Worm (Caenorhabditis elegans) whole organism, mixed stage, embryonic: ENCODE data around the gene srt-52.

Experiments
- M03D4.4 ChIP-seq: sonication (generic microtip); optimal IDR thresholded peaks from 2 replicates; lab custom pipeline; 2017; ENCODE audit warnings: mild to moderate bottlenecking, missing genetic modification characterization, missing compliant biosample characterization
- bed-3 ChIP-seq: fragments of 200-800 bp; sonication (Bioruptor generic); optimal IDR thresholded peaks from 3 replicates; lab custom pipeline; 2018; ENCODE audit warnings: mild to moderate bottlenecking, missing genetic modification characterization, moderate library complexity, missing compliant biosample characterization
- blmp-1 ChIP-seq: fragments of 150-350 bp; optimal IDR thresholded peaks from 2 replicates; lab custom pipeline; 2014; ENCODE audit warnings: missing biosample characterization, missing genetic modification characterization
- ceh-39 ChIP-seq: fragments of 150-350 bp; optimal IDR thresholded peaks from 2 replicates; lab custom pipeline; 2014; ENCODE audit warnings: missing biosample characterization, missing genetic modification characterization
- ceh-43 ChIP-seq: fragments of 200-800 bp; sonication (Bioruptor generic); optimal IDR thresholded peaks from 2 replicates; lab custom pipeline; 2018; ENCODE audit warnings: mild to moderate bottlenecking, missing genetic modification characterization, moderate library complexity, missing compliant biosample characterization
- ceh-83 ChIP-seq: fragments of 200-800 bp; sonication (Bioruptor generic); optimal IDR thresholded peaks from 2 replicates; lab custom pipeline; 2018; ENCODE audit warnings: mild to moderate bottlenecking, missing genetic modification characterization, missing compliant biosample characterization
- ces-1 ChIP-seq: fragments of 150-350 bp; optimal IDR thresholded peaks from 2 replicates; lab custom pipeline; 2014; ENCODE audit warnings: missing biosample characterization, missing genetic modification reagents, missing genetic modification characterization
- cnd-1 ChIP-seq: fragments of 200-800 bp; sonication (Bioruptor generic); optimal IDR thresholded peaks from 2 replicates; lab custom pipeline; 2018; ENCODE audit warnings: mild to moderate bottlenecking, missing genetic modification characterization, missing compliant biosample characterization
- drap-1 ChIP-seq: fragments of 200-800 bp; sonication (Bioruptor generic); optimal IDR thresholded peaks from 3 replicates; lab custom pipeline; 2018; ENCODE audit warnings: mild to moderate bottlenecking, missing genetic modification characterization, missing compliant biosample characterization
- elt-1 ChIP-seq: sonication (generic microtip); optimal IDR thresholded peaks from 2 replicates; lab custom pipeline; 2017; ENCODE audit warnings: missing genetic modification characterization, mild to moderate bottlenecking, missing compliant biosample characterization, antibody characterized with exemption, moderate library complexity, borderline replicate concordance; ENCODE audit not compliant: insufficient read depth
- elt-3 ChIP-seq: fragments of 150-350 bp; optimal IDR thresholded peaks from 2 replicates; lab custom pipeline; 2014; ENCODE audit warnings: missing biosample characterization, missing genetic modification characterization
- flh-1 ChIP-seq: fragments of 200-800 bp; sonication (Bioruptor generic); optimal IDR thresholded peaks from 2 replicates; lab custom pipeline; 2018; ENCODE audit warnings: mild to moderate bottlenecking, missing genetic modification characterization, moderate library complexity, missing compliant biosample characterization
- ham-2 ChIP-seq: fragments of 200-800 bp; sonication (Bioruptor generic); optimal IDR thresholded peaks from 2 replicates; lab custom pipeline; 2018; ENCODE audit warnings: mild to moderate bottlenecking, missing genetic modification characterization, missing compliant biosample characterization
- hlh-1 ChIP-seq: fragments of 150-350 bp; optimal IDR thresholded peaks from 2 replicates; lab custom pipeline; 2014; ENCODE audit warnings: missing biosample characterization, missing genetic modification reagents, missing genetic modification characterization
- lin-13 ChIP-seq: fragments of 150-350 bp; optimal IDR thresholded peaks from 2 replicates; lab custom pipeline; 2014; ENCODE audit warnings: missing biosample characterization, missing genetic modification characterization
- lin-32 ChIP-seq: fragments of 200-800 bp; sonication (Bioruptor generic); optimal IDR thresholded peaks from 2 replicates; lab custom pipeline; 2018; ENCODE audit warnings: mild to moderate bottlenecking, missing genetic modification characterization, missing compliant biosample characterization
- lsy-2 ChIP-seq: fragments of 150-350 bp; optimal IDR thresholded peaks from 2 replicates; lab custom pipeline; 2014; ENCODE audit warnings: missing biosample characterization, missing genetic modification characterization
- mab-5 ChIP-seq: fragments of 150-350 bp; optimal IDR thresholded peaks from 2 replicates; lab custom pipeline; 2014; ENCODE audit warnings: missing biosample characterization, missing genetic modification characterization
- mep-1 ChIP-seq: fragments of 150-350 bp; optimal IDR thresholded peaks from 2 replicates; lab custom pipeline; 2017; ENCODE audit warnings: missing biosample characterization, missing genetic modification reagents, missing genetic modification characterization, inconsistent platforms
- mls-2 ChIP-seq: sonication (generic microtip); optimal IDR thresholded peaks from 2 replicates; lab custom pipeline; 2016; ENCODE audit warnings: mild to moderate bottlenecking, missing genetic modification characterization, moderate library complexity, missing compliant biosample characterization
- nhr-12 ChIP-seq: fragments of 150-350 bp; optimal IDR thresholded peaks from 2 replicates; lab custom pipeline; 2014; ENCODE audit warnings: missing biosample characterization, missing genetic modification characterization
- nhr-2 ChIP-seq: fragments of 150-350 bp; optimal IDR thresholded peaks from 2 replicates; lab custom pipeline; 2014; ENCODE audit warnings: missing biosample characterization, missing genetic modification characterization
- nhr-237 ChIP-seq: fragments of 150-350 bp; optimal IDR thresholded peaks from 2 replicates; lab custom pipeline; 2014; ENCODE audit warnings: missing biosample characterization, missing genetic modification characterization
- nhr-28 ChIP-seq: fragments of 150-350 bp; optimal IDR thresholded peaks from 2 replicates; lab custom pipeline; 2014; ENCODE audit warnings: missing biosample characterization, missing genetic modification characterization
- nhr-76 ChIP-seq: sonication (generic microtip); optimal IDR thresholded peaks from 2 replicates; lab custom pipeline; 2017; ENCODE audit warnings: missing biosample characterization, missing genetic modification characterization
- pha-4 ChIP-seq: fragments of 150-350 bp; optimal IDR thresholded peaks from 2 replicates; lab custom pipeline; 2018; ENCODE audit warnings: missing biosample characterization, missing genetic modification reagents, missing genetic modification characterization
- sem-2 ChIP-seq: fragments of 200-800 bp; sonication (Bioruptor generic); optimal IDR thresholded peaks from 2 replicates; lab custom pipeline; 2018; ENCODE audit warnings: mild to moderate bottlenecking, missing genetic modification characterization, missing compliant biosample characterization
- snpc-4 ChIP-seq: fragments of 150-350 bp; optimal IDR thresholded peaks from 2 replicates; lab custom pipeline; 2014; ENCODE audit warnings: missing biosample characterization, missing genetic modification characterization
- sptf-1 ChIP-seq: sonication (generic microtip); optimal IDR thresholded peaks from 2 replicates; lab custom pipeline; 2017; ENCODE audit warnings: mild to moderate bottlenecking, missing genetic modification characterization, moderate library complexity, missing compliant biosample characterization
- tbx-8 ChIP-seq: fragments of 200-800 bp; sonication (Bioruptor generic); optimal IDR thresholded peaks from 2 replicates; lab custom pipeline; 2018; ENCODE audit warnings: mild to moderate bottlenecking, missing genetic modification characterization, moderate library complexity, missing compliant biosample characterization
- unc-120 ChIP-seq: sonication (generic microtip); optimal IDR thresholded peaks from 2 replicates; lab custom pipeline; 2017; ENCODE audit warnings: missing genetic modification characterization, missing compliant biosample characterization; ENCODE audit not compliant: poor library complexity, severe bottlenecking
- unc-39 ChIP-seq: fragments of 150-350 bp; optimal IDR thresholded peaks from 2 replicates; lab custom pipeline; 2014; ENCODE audit warnings: missing biosample characterization, missing genetic modification characterization
- unc-62 ChIP-seq: fragments of 150-350 bp; optimal IDR thresholded peaks from 2 replicates; lab custom pipeline; 2014; ENCODE audit warnings: missing biosample characterization, missing genetic modification reagents, missing genetic modification characterization
- zip-8 ChIP-seq: fragments of 150-350 bp; optimal IDR thresholded peaks from 2 replicates; lab custom pipeline; 2014; ENCODE audit warnings: missing biosample characterization, missing genetic modification characterization
- ztf-11 ChIP-seq: fragments of 150-350 bp; optimal IDR thresholded peaks from 2 replicates; lab custom pipeline; 2014; ENCODE audit warnings: missing biosample characterization, missing genetic modification characterization

Gene srt-52

DNA sequence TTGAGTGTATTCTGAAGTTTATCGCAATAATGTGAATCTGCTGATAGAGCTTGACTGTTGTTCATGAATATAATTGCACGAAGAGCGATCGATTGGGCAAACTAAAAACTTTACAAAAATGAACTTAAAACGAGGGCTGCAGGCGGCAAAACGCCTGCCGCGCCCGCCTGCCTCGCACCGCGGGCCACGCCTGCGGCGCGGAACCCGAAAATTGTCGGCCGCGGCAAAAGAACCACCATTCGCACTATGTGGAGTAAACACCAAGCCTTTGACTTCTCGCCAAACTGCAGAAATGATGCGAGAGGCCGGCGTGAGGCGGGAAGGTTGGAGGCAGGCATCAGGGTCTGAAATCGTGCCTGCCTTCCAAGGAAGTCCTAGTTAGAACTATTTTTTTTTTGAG, 8.0 kb upstream of the srt-52 start:
- TF ChIP-seq blmp-1 (tag; lab: Kevin White, UChicago) (no peak), nhr-2 (tag; lab: Kevin White, UChicago) (no peak), ham-2 (no peak), nhr-28 (tag; lab: Kevin White, UChicago) (no peak), lin-13 (tag; lab: Kevin White, UChicago) (no peak), hlh-1 (no peak), cnd-1 (no peak), mab-5 (no peak), elt-3 (tag; lab: Kevin White, UChicago) (no peak), ceh-43 (GFP tag; lab: Kevin White, UChicago) (no peak), mls-2 (tag; lab: Kevin White, UChicago) (no peak), unc-39 (tag; lab: Kevin White, UChicago) (no peak), elt-1 (tag; lab: Kevin White, UChicago) (no peak), ztf-11 (no peak)

DNA sequence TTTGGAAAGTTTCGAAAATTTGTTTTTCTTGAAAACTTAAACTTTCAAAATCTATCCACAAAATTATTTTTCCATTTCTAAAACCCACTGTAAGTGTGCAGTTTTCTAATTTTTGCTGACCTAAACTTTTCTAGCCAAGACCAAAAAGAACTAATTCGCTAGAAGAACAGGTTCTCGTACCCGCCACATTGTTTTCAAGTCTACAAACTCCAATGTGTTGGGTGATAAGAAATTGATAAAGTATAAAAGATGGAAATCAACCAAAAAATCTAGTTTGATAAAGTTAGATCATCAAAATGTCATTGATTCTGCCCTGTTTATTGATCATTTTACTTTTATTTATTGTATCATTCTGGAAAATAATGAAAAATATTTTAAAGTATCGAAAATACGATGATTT, 3.1 kb upstream of the srt-52 start, which contains the start of gene cyp-29A3:
Gene cyp-29A3 (plus strand): TSS at position 269 of the 400 bp plus-strand sequence.
- TF ChIP-seq unc-39 (tag; lab: Kevin White, UChicago) (no peak), elt-1 (tag; lab: Kevin White, UChicago) (no peak), ztf-11 (no peak), mab-5 (no peak), bed-3 (GFP tag; lab: Kevin White, UChicago) (no peak), elt-3 (tag; lab: Kevin White, UChicago) (no peak), nhr-12 (tag; lab: Kevin White, UChicago) (no peak), drap-1 (GFP tag; lab: Kevin White, UChicago) (no peak), blmp-1 (tag; lab: Kevin White, UChicago) (no peak)

DNA sequence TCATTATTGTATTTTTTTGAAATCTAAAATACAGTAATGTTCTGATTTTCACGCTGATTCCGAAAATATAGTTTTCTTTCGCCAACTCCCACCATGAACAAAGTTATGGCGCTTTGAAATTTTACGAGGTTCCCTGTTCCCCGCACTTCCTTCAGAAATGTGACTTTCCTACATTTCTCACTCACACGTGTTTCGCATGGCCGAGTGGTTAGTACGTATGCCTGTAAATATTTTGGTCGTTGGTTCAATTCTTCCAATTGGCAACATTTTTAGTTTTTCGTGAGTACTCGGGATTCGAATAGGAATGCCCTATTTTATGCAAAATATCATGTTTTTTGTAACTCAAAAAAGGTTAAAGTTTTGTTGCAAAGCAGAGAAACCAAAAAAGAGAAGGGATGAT, 2.6 kb downstream of the srt-52 start:
- peak; percentile 68 for TF ChIP-seq nhr-28 (tag; lab: Kevin White, UChicago)
- TF ChIP-seq ztf-11, result no peak
- TF ChIP-seq nhr-12 (tag; lab: Kevin White, UChicago), result no peak
- TF ChIP-seq hlh-1, result peak; percentile 37
- TF ChIP-seq sem-2 (GFP tag; lab: Kevin White, UChicago), result peak; percentile 65
- peak; percentile 77 for TF ChIP-seq mls-2 (tag; lab: Kevin White, UChicago)
- no peak for TF ChIP-seq ceh-39
- peak; percentile 82 for TF ChIP-seq M03D4.4 (tag; lab: Kevin White, UChicago)
- peak; percentile 79 for TF ChIP-seq ceh-83 (GFP tag; lab: Kevin White, UChicago)
- TF ChIP-seq lin-13 (tag; lab: Kevin White, UChicago), result peak; percentile 29
- TF ChIP-seq sptf-1 (tag; lab: Kevin White, UChicago), result peak; percentile 88
- TF ChIP-seq lin-32 (GFP tag; lab: Kevin White, UChicago), result peak; percentile 73
- TF ChIP-seq nhr-76 (tag; lab: Kevin White, UChicago), result no peak
- TF ChIP-seq lsy-2 (tag; lab: Kevin White, UChicago), result no peak
- TF ChIP-seq elt-3 (tag; lab: Kevin White, UChicago), result no peak
- TF ChIP-seq nhr-237 (tag; lab: Kevin White, UChicago), result no peak
- TF ChIP-seq pha-4, result no peak
- peak; percentile 85 for TF ChIP-seq drap-1 (GFP tag; lab: Kevin White, UChicago)
- peak; percentile 66 for TF ChIP-seq cnd-1
- TF ChIP-seq blmp-1 (tag; lab: Kevin White, UChicago), result peak; percentile 30
- TF ChIP-seq mep-1 (tag; lab: Kevin White, UChicago), result no peak
- TF ChIP-seq ham-2, result peak; percentile 75
- no peak for TF ChIP-seq unc-39 (tag; lab: Kevin White, UChicago)
- TF ChIP-seq nhr-2 (tag; lab: Kevin White, UChicago), result no peak
- no peak for TF ChIP-seq elt-1 (tag; lab: Kevin White, UChicago)
- TF ChIP-seq ceh-43 (GFP tag; lab: Kevin White, UChicago), result peak; percentile 73
- peak; percentile 75 for TF ChIP-seq bed-3 (GFP tag; lab: Kevin White, UChicago)
- no peak for TF ChIP-seq snpc-4
- TF ChIP-seq ces-1 (GFP tag; lab: Kevin White, UChicago), result no peak
- peak; percentile 11 for TF ChIP-seq tbx-8 (GFP tag; lab: Kevin White, UChicago)
- TF ChIP-seq unc-120 (tag; lab: Kevin White, UChicago), result peak; percentile 48
- peak; percentile 53 for TF ChIP-seq flh-1
- no peak for TF ChIP-seq zip-8 (tag; lab: Kevin White, UChicago)
- TF ChIP-seq mab-5, result no peak
- TF ChIP-seq unc-62 (GFP tag; lab: Kevin White, UChicago), result no peak
